Worm (Caenorhabditis elegans) whole organism, L4 larva: ENCODE data around the gene C10G8.4.

Source experiments
- ZK546.5 ChIP-seq, 2 experiments: sonication (generic microtip); optimal IDR thresholded peaks; 2 replicates each; lab custom pipeline; 2017; ENCODE audit warnings: missing biosample characterization in 2 of 2, missing genetic modification characterization in 2 of 2
- daf-12 ChIP-seq: fragments of 150-350 bp; optimal IDR thresholded peaks from 2 replicates; lab custom pipeline; 2014; ENCODE audit warnings: missing biosample characterization, missing genetic modification reagents, missing genetic modification characterization
- dmd-9 ChIP-seq: fragments of 200-800 bp; sonication (Bioruptor generic); IDR thresholded peaks from 2 replicates; pipeline ENCODE4 v1.3.6; 2022; ENCODE audit warnings: missing genetic modification reagents, missing genetic modification characterization, missing compliant biosample characterization
- fkh-10 ChIP-seq: fragments of 150-350 bp; optimal IDR thresholded peaks from 2 replicates; lab custom pipeline; 2014; ENCODE audit warnings: missing biosample characterization, missing genetic modification reagents, missing genetic modification characterization
- mep-1 ChIP-seq: fragments of 150-350 bp; sonication (generic microtip); optimal IDR thresholded peaks from 3 replicates; lab custom pipeline; 2014; ENCODE audit warnings: missing biosample characterization, missing genetic modification characterization
- mxl-2 ChIP-seq: fragments of 200-800 bp; sonication (Bioruptor generic); conservative IDR thresholded peaks from 2 replicates; pipeline ENCODE4 v1.3.6; 2022; ENCODE audit warnings: missing genetic modification reagents, missing genetic modification characterization, missing compliant biosample characterization
- nhr-237 ChIP-seq: sonication (generic microtip); optimal IDR thresholded peaks from 2 replicates; lab custom pipeline; 2017; ENCODE audit warnings: missing biosample characterization, missing genetic modification characterization
- pqm-1 ChIP-seq: sonication (generic microtip); optimal IDR thresholded peaks from 2 replicates; lab custom pipeline; 2017; ENCODE audit warnings: missing biosample characterization, missing genetic modification characterization
- rbr-2 ChIP-seq: sonication (generic microtip); optimal IDR thresholded peaks from 2 replicates; lab custom pipeline; 2016; ENCODE audit warnings: missing genotype, missing genetic modification characterization, missing compliant biosample characterization
- set-16 ChIP-seq: fragments of 200-800 bp; sonication (Bioruptor generic); IDR thresholded peaks from 2 replicates; pipeline ENCODE4 v1.3.6; 2022; ENCODE audit warnings: missing genetic modification reagents, missing genetic modification characterization, missing compliant biosample characterization

DNA sequence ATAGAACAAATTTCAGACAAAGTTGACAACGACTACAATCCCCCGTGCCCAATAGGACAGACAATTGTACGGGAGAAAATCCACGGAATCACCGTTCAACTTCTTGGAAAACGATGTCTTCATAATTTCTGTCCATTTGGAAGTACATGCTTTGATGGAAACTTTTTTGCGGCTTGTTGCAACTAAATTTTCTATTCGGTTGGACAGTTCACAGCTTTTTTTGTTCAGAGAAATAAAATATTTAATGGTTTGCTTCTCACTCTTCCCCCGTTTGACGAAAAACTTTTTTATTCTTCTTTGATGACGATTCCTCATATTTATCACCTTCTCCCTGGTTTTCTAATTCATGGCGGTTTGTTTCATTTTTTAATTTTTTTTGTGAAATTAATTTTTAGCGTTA lies 2.4 kb downstream of the C10G8.4 start, which contains the start of gene C10G8.2:
- TF ChIP-seq mep-1, result no peak
- no peak for TF ChIP-seq set-16 (GFP tag; lab: Robert Waterston, UW)
- no peak for TF ChIP-seq ZK546.5 (tag; optimal IDR thresholded peaks at IDR 0.05; lab: Kevin White, UChicago)
- TF ChIP-seq nhr-237 (tag; lab: Kevin White, UChicago), result no peak
- TF ChIP-seq dmd-9 (GFP tag; lab: Robert Waterston, UW), result no peak
- TF ChIP-seq pqm-1 (tag; lab: Kevin White, UChicago), result no peak
- TF ChIP-seq fkh-10 (GFP tag; lab: Kevin White, UChicago), result no peak
- no peak for TF ChIP-seq mxl-2 (GFP tag; lab: Robert Waterston, UW)
- no peak for TF ChIP-seq daf-12 (tag; lab: Kevin White, UChicago)
- TF ChIP-seq rbr-2 (tag; lab: Kevin White, UChicago), result no peak
